Fruit fly (Drosophila melanogaster) whole organism, wandering third instar larva: Measurements from ENCODE around the gene CG13048.

Experiments used
- CG32264 ChIP-seq: fragments of 200-800 bp; sonication (Bioruptor generic); optimal IDR thresholded peaks from 2 replicates; lab custom pipeline; 2016; ENCODE audit warnings: missing biosample characterization, missing genetic modification characterization
- CG9705 ChIP-seq: fragments of 200-800 bp; sonication (Bioruptor generic); optimal IDR thresholded peaks from 2 replicates; lab custom pipeline; 2018; ENCODE audit warnings: missing biosample characterization, mild to moderate bottlenecking, missing genetic modification characterization
- CrebA ChIP-seq: fragments of 200-800 bp; sonication (Bioruptor generic); optimal IDR thresholded peaks from 2 replicates; lab custom pipeline; 2016; ENCODE audit warnings: missing biosample characterization, mild to moderate bottlenecking, missing genetic modification characterization, borderline replicate concordance
- Dfd ChIP-seq: fragments of >200 bp; optimal IDR thresholded peaks from 2 replicates; lab custom pipeline; 2017; ENCODE audit warnings: missing biosample characterization, missing genetic modification characterization
- Dif ChIP-seq: fragments of 200-275, 200-300 bp; sonication (Bioruptor generic); optimal IDR thresholded peaks from 2 replicates; lab custom pipeline; 2018; ENCODE audit warnings: missing biosample characterization, missing genetic modification characterization; ENCODE audit not compliant: partially characterized antibody
- GATAd ChIP-seq: sonication (Bioruptor generic); optimal IDR thresholded peaks from 2 replicates; lab custom pipeline; 2016; ENCODE audit warnings: missing biosample characterization, missing genetic modification characterization
- HLH106 ChIP-seq: fragments of 200-800 bp; optimal IDR thresholded peaks from 3 replicates; lab custom pipeline; 2019; ENCODE audit warnings: missing biosample characterization, mild to moderate bottlenecking, missing genetic modification characterization, moderate library complexity
- Hnf4 ChIP-seq: fragments of 200-800 bp; sonication (Bioruptor generic); optimal IDR thresholded peaks from 2 replicates; lab custom pipeline; 2016; ENCODE audit warnings: missing biosample characterization, mild to moderate bottlenecking, missing genetic modification characterization
- Hr78 ChIP-seq: fragments of >200 bp; optimal IDR thresholded peaks from 2 replicates; lab custom pipeline; 2017; ENCODE audit warnings: missing biosample characterization, missing genetic modification characterization
- Hr83 ChIP-seq: fragments of 200-300 bp; sonication (Bioruptor generic); optimal IDR thresholded peaks from 2 replicates; lab custom pipeline; 2016; ENCODE audit warnings: missing biosample characterization, mild to moderate bottlenecking, missing genetic modification characterization, moderate library complexity; ENCODE audit not compliant: poor library complexity, severe bottlenecking
- Jra ChIP-seq: sonication (Bioruptor generic); optimal IDR thresholded peaks from 2 replicates; lab custom pipeline; 2016; ENCODE audit warnings: missing biosample characterization, missing genetic modification characterization
- Mio ChIP-seq: sonication (Bioruptor generic); optimal IDR thresholded peaks from 2 replicates; lab custom pipeline; 2016; ENCODE audit warnings: missing biosample characterization, missing genetic modification characterization
- Myc ChIP-seq: fragments of >200 bp; optimal IDR thresholded peaks from 2 replicates; lab custom pipeline; 2017
- N ChIP-seq: fragments of >200 bp; optimal IDR thresholded peaks from 2 replicates; lab custom pipeline; 2018; ENCODE audit warnings: missing biosample characterization, missing external identifiers, missing genetic modification characterization
- Rel ChIP-seq, 2 experiments: fragments of 200-800 bp; sonication (Bioruptor generic) in 1 of 2; optimal IDR thresholded peaks; 2 replicates in 1 of 2; 3 replicates in 1 of 2; lab custom pipeline; 2016 to 2019; ENCODE audit warnings: mild to moderate bottlenecking in 2 of 2, missing biosample characterization in 2 of 2, missing genetic modification characterization in 2 of 2, moderate library complexity in 1 of 2
- Sp1 ChIP-seq: fragments of 200-800 bp; sonication (Bioruptor generic); optimal IDR thresholded peaks from 3 replicates; lab custom pipeline; 2019; ENCODE audit warnings: missing biosample characterization, mild to moderate bottlenecking, missing genetic modification characterization, moderate library complexity
- br ChIP-seq: fragments of 200-800 bp; sonication (Bioruptor generic); optimal IDR thresholded peaks from 2 replicates; lab custom pipeline; 2016; ENCODE audit warnings: missing biosample characterization, missing genetic modification characterization
- dl ChIP-seq, 2 experiments: fragments of 175-275, 200-275 bp in 1 of 2; fragments of 200-275 bp in 1 of 2; sonication (Bioruptor generic); optimal IDR thresholded peaks; lab custom pipeline; 2018; ENCODE audit warnings: mild to moderate bottlenecking in 2 of 2, missing biosample characterization in 2 of 2, missing genetic modification characterization in 2 of 2, moderate library complexity in 2 of 2; ENCODE audit not compliant: partially characterized antibody in 2 of 2, insufficient read depth in 1 of 2
- dmrt93B ChIP-seq: fragments of 200-800 bp; sonication (Bioruptor generic); optimal IDR thresholded peaks from 2 replicates; lab custom pipeline; 2018; ENCODE audit warnings: missing biosample characterization, mild to moderate bottlenecking, missing genetic modification characterization
- dsf ChIP-seq: sonication (Bioruptor generic); optimal IDR thresholded peaks from 2 replicates; lab custom pipeline; 2016; ENCODE audit warnings: missing biosample characterization, missing genetic modification characterization, borderline replicate concordance
- ey ChIP-seq: fragments of 200-800 bp; sonication (Bioruptor generic); optimal IDR thresholded peaks from 2 replicates; lab custom pipeline; 2016; ENCODE audit warnings: missing biosample characterization, missing genetic modification characterization
- foxo ChIP-seq, 2 experiments: fragments of 200-800 bp; sonication (Bioruptor generic); optimal IDR thresholded peaks; 2 replicates in 1 of 2; 3 replicates in 1 of 2; lab custom pipeline; 2016 to 2017; ENCODE audit warnings: missing biosample characterization in 2 of 2, missing genetic modification characterization in 2 of 2
- fru ChIP-seq: fragments of 200-800 bp; sonication (Bioruptor generic); optimal IDR thresholded peaks from 3 replicates; lab custom pipeline; 2016; ENCODE audit warnings: missing biosample characterization, mild to moderate bottlenecking, missing genetic modification characterization
- h ChIP-seq: fragments of 200-800 bp; sonication (Bioruptor generic); optimal IDR thresholded peaks from 3 replicates; lab custom pipeline; 2016; ENCODE audit warnings: missing biosample characterization, mild to moderate bottlenecking, missing genetic modification characterization
- jim ChIP-seq: fragments of 175-275, 200-325 bp; sonication (Bioruptor generic); optimal IDR thresholded peaks from 2 replicates; lab custom pipeline; 2016; ENCODE audit warnings: missing biosample characterization, mild to moderate bottlenecking, missing genetic modification characterization
- pan ChIP-seq: fragments of >200 bp; optimal IDR thresholded peaks from 2 replicates; lab custom pipeline; 2017
- psq ChIP-seq: fragments of 200-800 bp; sonication (Bioruptor generic); optimal IDR thresholded peaks from 3 replicates; lab custom pipeline; 2017; ENCODE audit warnings: missing biosample characterization, mild to moderate bottlenecking, missing genetic modification characterization, moderate library complexity
- rgr ChIP-seq: fragments of 200-800 bp; sonication (Bioruptor generic); optimal IDR thresholded peaks from 3 replicates; lab custom pipeline; 2016; ENCODE audit warnings: missing biosample characterization, mild to moderate bottlenecking, missing genetic modification characterization
- sage ChIP-seq: fragments of 200-800 bp; sonication (Bioruptor generic); optimal IDR thresholded peaks from 2 replicates; lab custom pipeline; 2016; ENCODE audit warnings: missing biosample characterization, mild to moderate bottlenecking, missing genetic modification characterization
- sv ChIP-seq: fragments of 200-800 bp; sonication (Bioruptor generic); optimal IDR thresholded peaks from 3 replicates; lab custom pipeline; 2016; ENCODE audit warnings: missing biosample characterization, missing genetic modification characterization
- tai ChIP-seq: sonication (Bioruptor generic); optimal IDR thresholded peaks from 2 replicates; lab custom pipeline; 2016; ENCODE audit warnings: missing biosample characterization, missing genetic modification characterization
- usp ChIP-seq: fragments of >200 bp; optimal IDR thresholded peaks from 2 replicates; lab custom pipeline; 2017; ENCODE audit warnings: missing biosample characterization, missing genetic modification characterization
- woc ChIP-seq: sonication (Bioruptor generic); optimal IDR thresholded peaks from 2 replicates; lab custom pipeline; 2016; ENCODE audit warnings: missing biosample characterization, mild to moderate bottlenecking, missing genetic modification characterization

CG13048 gene

DNA sequence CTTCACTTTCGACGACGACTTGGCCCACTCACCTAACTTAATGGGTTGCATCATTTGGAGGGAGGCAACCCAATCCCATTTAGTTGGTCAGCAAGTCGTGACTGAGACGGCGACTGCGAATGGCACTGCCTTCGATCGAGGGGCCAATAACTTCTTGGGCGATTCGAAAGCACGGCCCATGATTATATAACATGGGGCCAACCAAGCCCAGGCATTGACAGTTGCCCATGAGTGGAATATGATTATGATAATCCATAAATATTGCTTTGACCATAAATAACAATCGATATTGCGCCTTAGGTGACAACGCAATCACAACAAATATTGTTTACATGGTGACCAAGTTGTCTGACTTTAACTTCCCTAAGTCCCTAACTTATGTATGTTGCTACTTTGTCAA lies at the start of gene CG13048:
TSS of gene CG13048 (minus strand) at position 101 of the 400 bp plus-strand sequence.
- TF ChIP-seq h (GFP tag; lab: Kevin White, UChicago) (no peak), br (GFP tag; lab: Kevin White, UChicago) (no peak), CG9705 (GFP tag; lab: Kevin White, UChicago) (no peak), Dfd (GFP tag; lab: Kevin White, UChicago) (no peak), psq (GFP tag; lab: Kevin White, UChicago) (no peak)

DNA sequence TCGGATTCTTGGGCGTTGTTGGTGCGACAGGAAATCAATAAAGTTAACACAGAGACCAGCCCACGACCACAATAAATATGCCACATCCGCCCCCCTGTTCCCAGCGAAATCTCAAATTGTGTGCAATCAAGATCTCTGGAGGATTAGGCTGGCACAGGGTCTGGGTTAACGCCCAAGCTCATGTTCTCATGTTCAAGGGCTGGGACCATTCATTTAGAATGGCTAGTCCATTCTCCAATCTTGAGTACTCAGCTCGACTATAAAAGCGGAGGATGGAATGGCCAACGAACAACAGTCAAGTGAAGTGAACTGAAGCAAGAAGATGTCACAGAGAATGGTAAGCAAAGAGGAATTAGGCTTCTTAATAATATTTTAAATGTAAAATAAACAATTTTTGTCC lies 49.3 kb upstream of the CG13048 start, which contains the start of gene CG13056:
TSS of gene CG13056 (plus strand) at position 301 of the 400 bp plus-strand sequence.
- no peak for TF ChIP-seq Hr83
- TF ChIP-seq tai (GFP tag; lab: Kevin White, UChicago) = no peak
- TF ChIP-seq Jra = no peak
- TF ChIP-seq HLH106 (tag; lab: Kevin White, UChicago) = no peak
- no peak for TF ChIP-seq CrebA (GFP tag; lab: Kevin White, UChicago)
- no peak for TF ChIP-seq N (GFP tag; lab: Kevin White, UChicago)
- no peak for TF ChIP-seq sv (GFP tag; lab: Kevin White, UChicago)
- TF ChIP-seq CG32264 (GFP tag; lab: Kevin White, UChicago) = no peak
- TF ChIP-seq foxo (GFP tag; optimal IDR thresholded peaks at IDR 0.05; lab: Kevin White, UChicago) = no peak

DNA sequence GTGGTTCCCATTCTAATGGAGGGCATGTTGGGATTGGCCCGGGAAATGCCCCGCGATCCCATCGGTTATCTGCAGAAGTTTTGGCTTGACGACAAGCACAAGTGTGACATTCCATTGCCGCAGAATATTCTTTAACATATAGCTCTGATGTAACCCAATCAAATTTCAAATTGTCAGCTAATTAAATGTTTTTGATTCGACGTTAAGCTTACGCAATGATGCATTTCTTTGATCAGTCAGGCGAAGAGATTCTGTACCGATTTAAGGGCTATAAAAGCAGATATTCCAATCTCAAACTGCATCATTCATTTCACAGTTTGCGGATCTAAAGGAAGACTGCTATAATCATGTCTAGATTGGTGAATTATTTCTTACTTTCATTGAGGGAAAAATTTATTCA lies 47.9 kb upstream of the CG13048 start, which contains the start of gene retinin:
TSS of gene retinin (plus strand) at position 301 of the 400 bp plus-strand sequence.
- no peak for TF ChIP-seq Hnf4 (GFP tag; lab: Kevin White, UChicago)
- TF ChIP-seq Mio = no peak
- no peak for TF ChIP-seq N (GFP tag; lab: Kevin White, UChicago)
- no peak for TF ChIP-seq Hr78
- TF ChIP-seq usp = no peak
- TF ChIP-seq sv (GFP tag; lab: Kevin White, UChicago) = no peak
- no peak for TF ChIP-seq ey (GFP tag; lab: Kevin White, UChicago)
- no peak for TF ChIP-seq br (GFP tag; lab: Kevin White, UChicago)
- no peak for TF ChIP-seq Jra
- no peak for TF ChIP-seq jim (GFP tag; lab: Kevin White, UChicago)
- TF ChIP-seq dmrt93B = no peak
- no peak for TF ChIP-seq dl (GFP tag; optimal IDR thresholded peaks at IDR 0.05; lab: Kevin White, UChicago; ENCODE audit: insufficient read depth in 1 of 2, partially characterized antibody in 2 of 2)
- TF ChIP-seq CrebA (GFP tag; lab: Kevin White, UChicago) = no peak
- TF ChIP-seq Sp1 (GFP tag; lab: Kevin White, UChicago) = no peak
- TF ChIP-seq Myc = no peak
- TF ChIP-seq GATAd (GFP tag; lab: Kevin White, UChicago) = no peak
- no peak for TF ChIP-seq CG9705 (GFP tag; lab: Kevin White, UChicago)
- no peak for TF ChIP-seq fru (GFP tag; lab: Kevin White, UChicago)

DNA sequence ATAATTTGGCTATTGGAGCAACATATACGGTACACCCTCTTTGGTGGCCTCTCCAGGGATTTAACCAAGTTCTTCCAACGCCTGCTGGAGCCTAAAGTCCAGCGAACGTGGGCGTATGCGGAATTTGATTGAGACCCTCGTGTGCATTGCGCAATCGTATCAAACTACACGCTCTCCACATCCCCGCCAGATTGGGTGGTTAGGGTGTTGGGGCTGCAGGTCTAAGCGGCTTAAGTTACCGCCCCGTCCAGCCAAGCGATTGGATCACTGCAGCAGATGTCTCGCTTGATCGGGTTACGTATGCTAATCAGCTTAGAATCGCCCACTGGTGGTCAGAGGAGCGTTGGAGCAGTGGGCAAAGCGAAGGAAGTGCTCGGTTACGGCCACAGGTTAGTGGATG lies 47.0 kb upstream of the CG13048 start, which contains the start of gene CG33060:
TSS of gene CG33060 (plus strand) at position 301 of the 400 bp plus-strand sequence.
- no peak for TF ChIP-seq sage (GFP tag; lab: Kevin White, UChicago)
- no peak for TF ChIP-seq Dif
- TF ChIP-seq pan (lab: Kevin White, UChicago) = no peak
- no peak for TF ChIP-seq Dfd (GFP tag; lab: Kevin White, UChicago)
- TF ChIP-seq Hr83 = no peak
- TF ChIP-seq CG9705 (GFP tag; lab: Kevin White, UChicago) = no peak
- TF ChIP-seq Rel (GFP tag; optimal IDR thresholded peaks at IDR 0.05; lab: Kevin White, UChicago) = no peak
- TF ChIP-seq Rel (tag; optimal IDR thresholded peaks at IDR 0.05; lab: Kevin White, UChicago) = no peak
- no peak for TF ChIP-seq rgr (GFP tag; lab: Kevin White, UChicago)
- no peak for TF ChIP-seq HLH106 (tag; lab: Kevin White, UChicago)

DNA sequence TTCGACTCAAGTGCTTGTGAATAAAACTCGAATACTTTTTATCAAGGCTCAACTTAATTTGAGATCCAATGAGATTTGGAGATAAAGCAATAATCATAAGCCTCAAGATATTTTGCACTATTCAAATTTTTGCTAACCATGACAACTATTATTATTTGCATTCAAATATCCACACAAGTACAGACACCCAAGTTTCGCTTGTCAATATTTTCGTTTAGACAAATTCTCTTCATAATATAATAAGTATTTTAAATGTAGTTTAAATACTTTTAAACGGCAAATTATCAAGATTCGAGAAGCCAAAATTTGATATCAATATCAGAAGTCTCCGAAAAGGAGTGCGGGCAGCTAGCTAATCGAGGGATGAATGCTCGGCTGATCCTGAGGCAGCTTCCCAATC lies 45.8 kb upstream of the CG13048 start, which contains the start of gene CG33061:
TSS of gene CG33061 (plus strand) at position 301 of the 400 bp plus-strand sequence.
- TF ChIP-seq dsf (GFP tag; lab: Kevin White, UChicago) (no peak), Sp1 (GFP tag; lab: Kevin White, UChicago) (no peak), Jra (no peak), woc (no peak), usp (no peak), jim (GFP tag; lab: Kevin White, UChicago) (no peak), ey (GFP tag; lab: Kevin White, UChicago) (no peak), foxo (GFP tag; optimal IDR thresholded peaks at IDR 0.05; lab: Kevin White, UChicago) (no peak), Myc (no peak), N (GFP tag; lab: Kevin White, UChicago) (no peak), CG32264 (GFP tag; lab: Kevin White, UChicago) (no peak), dmrt93B (no peak)
